Worm (Caenorhabditis elegans): ENCODE data around the gene ssup-72.
A peak's percentile ranks its signal among the peaks of the same experiment; 100 is the strongest.

The ssup-72 gene

DNA sequence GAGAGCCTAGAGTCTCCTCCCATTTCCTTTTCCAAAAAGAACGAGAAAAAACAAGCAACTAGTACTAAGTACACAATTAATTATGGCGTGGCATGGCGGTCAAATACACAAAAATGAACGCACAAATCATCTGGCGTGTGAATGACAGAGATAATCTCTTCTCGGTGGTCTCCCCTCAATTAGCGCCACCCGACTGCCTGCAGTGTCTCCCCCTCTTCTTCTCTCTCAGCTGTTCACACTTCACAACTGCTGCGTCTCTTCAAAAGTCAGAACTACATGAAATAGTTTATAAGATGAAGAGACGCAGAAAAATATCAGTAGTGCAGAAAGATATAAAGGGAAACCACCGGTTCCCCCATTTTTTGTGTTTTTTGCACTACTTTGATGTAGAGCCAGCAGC lies 51.0 kb downstream of the ssup-72 start (continued):
- TF ChIP-seq nhr-76 (tag; optimal IDR thresholded peaks at IDR 0.05) (no peak), nhr-11 (tag; optimal IDR thresholded peaks at IDR 0.05) (peak; percentile 23), sup-37 (GFP tag; optimal IDR thresholded peaks at IDR 0.05) (no peak), egl-27 (tag; optimal IDR thresholded peaks at IDR 0.05) (peak in 1 of 2 experiments; percentile 26), nhr-20 (tag; optimal IDR thresholded peaks at IDR 0.05) (peak; percentile 76), xbp-1 (tag; optimal IDR thresholded peaks at IDR 0.05) (peak; percentile 16), fkh-10 (GFP tag; optimal IDR thresholded peaks at IDR 0.05) (no peak), fkh-8 (tag; optimal IDR thresholded peaks at IDR 0.05) (peak; percentile 35), fos-1 (tag; optimal IDR thresholded peaks at IDR 0.05) (no peak), aha-1 (tag; optimal IDR thresholded peaks at IDR 0.05) (no peak), egl-13 (tag; optimal IDR thresholded peaks at IDR 0.05) (peak; percentile 6), elt-3 (tag; optimal IDR thresholded peaks at IDR 0.05) (peak in 4 of 6 experiments; percentile 1 to 68 (median 34)), nhr-84 (tag; optimal IDR thresholded peaks at IDR 0.05) (no peak), efl-3 (GFP tag; optimal IDR thresholded peaks at IDR 0.05) (no peak), alr-1 (tag; optimal IDR thresholded peaks at IDR 0.05; ENCODE audit: borderline replicate concordance) (no peak), mab-9 (GFP tag; IDR thresholded peaks at IDR 0.05) (no peak), sptf-1 (tag; optimal IDR thresholded peaks at IDR 0.05) (no peak), C04F5.9 (tag; optimal IDR thresholded peaks at IDR 0.05) (no peak), unc-98 (GFP tag; IDR thresholded peaks at IDR 0.05) (no peak), ama-1 (optimal IDR thresholded peaks at IDR 0.05) (no peak), sox-4 (tag; optimal IDR thresholded peaks at IDR 0.05) (peak; percentile 23), lin-14 (GFP tag; optimal IDR thresholded peaks at IDR 0.05) (peak; percentile 96), mep-1 (tag; optimal IDR thresholded peaks at IDR 0.05) (peak; percentile 79), irx-1 (tag; optimal IDR thresholded peaks at IDR 0.05) (peak; percentile 60), lsy-2 (tag; optimal IDR thresholded peaks at IDR 0.05) (peak; percentile 58 to 77), ztf-11 (tag; optimal IDR thresholded peaks at IDR 0.05) (no peak), pqm-1 (tag; optimal IDR thresholded peaks at IDR 0.05) (no peak), F16B12.6 (tag; optimal IDR thresholded peaks at IDR 0.05) (no peak), mdl-1 (tag; optimal IDR thresholded peaks at IDR 0.05) (peak in 1 of 2 experiments; percentile 58), tlp-1 (tag; optimal IDR thresholded peaks at IDR 0.05) (no peak), blmp-1 (tag; optimal IDR thresholded peaks at IDR 0.05) (peak; percentile 84), ets-5 (GFP tag; IDR thresholded peaks at IDR 0.05) (no peak), dsc-1 (tag; optimal IDR thresholded peaks at IDR 0.05) (peak; percentile 62), snpc-4 (tag; optimal IDR thresholded peaks at IDR 0.05) (no peak), nhr-77 (tag; optimal IDR thresholded peaks at IDR 0.05) (peak; percentile 20), ztf-4 (tag; optimal IDR thresholded peaks at IDR 0.05) (peak; percentile 45), nhr-12 (tag; optimal IDR thresholded peaks at IDR 0.05) (no peak), nhr-71 (tag; optimal IDR thresholded peaks at IDR 0.05) (peak; percentile 87), C34B4.2 (tag; optimal IDR thresholded peaks at IDR 0.05) (no peak), ceh-8 (GFP tag; optimal IDR thresholded peaks at IDR 0.05) (no peak), lin-35 (GFP tag; optimal IDR thresholded peaks at IDR 0.05) (peak; percentile 18 to 25), lin-15B (tag; optimal IDR thresholded peaks at IDR 0.05) (no peak), nhr-19 (GFP tag; conservative IDR thresholded peaks at IDR 0.05) (peak; percentile 71), vab-15 (tag; optimal IDR thresholded peaks at IDR 0.05) (peak; percentile 30), ceh-88 (GFP tag; IDR thresholded peaks at IDR 0.05) (no peak), isw-1 (GFP tag; IDR thresholded peaks at IDR 0.05) (no peak), tbx-2 (tag; optimal IDR thresholded peaks at IDR 0.05) (peak; percentile 72), elt-2 (tag; optimal IDR thresholded peaks at IDR 0.05) (peak; percentile 5), ceh-90 (tag; optimal IDR thresholded peaks at IDR 0.05) (no peak), pax-3 (tag; optimal IDR thresholded peaks at IDR 0.05) (no peak), hlh-4 (tag; optimal IDR thresholded peaks at IDR 0.05) (no peak)
